Fruit fly (Drosophila melanogaster): ENCODE data around the gene CG34404.

The CG34404 gene

DNA sequence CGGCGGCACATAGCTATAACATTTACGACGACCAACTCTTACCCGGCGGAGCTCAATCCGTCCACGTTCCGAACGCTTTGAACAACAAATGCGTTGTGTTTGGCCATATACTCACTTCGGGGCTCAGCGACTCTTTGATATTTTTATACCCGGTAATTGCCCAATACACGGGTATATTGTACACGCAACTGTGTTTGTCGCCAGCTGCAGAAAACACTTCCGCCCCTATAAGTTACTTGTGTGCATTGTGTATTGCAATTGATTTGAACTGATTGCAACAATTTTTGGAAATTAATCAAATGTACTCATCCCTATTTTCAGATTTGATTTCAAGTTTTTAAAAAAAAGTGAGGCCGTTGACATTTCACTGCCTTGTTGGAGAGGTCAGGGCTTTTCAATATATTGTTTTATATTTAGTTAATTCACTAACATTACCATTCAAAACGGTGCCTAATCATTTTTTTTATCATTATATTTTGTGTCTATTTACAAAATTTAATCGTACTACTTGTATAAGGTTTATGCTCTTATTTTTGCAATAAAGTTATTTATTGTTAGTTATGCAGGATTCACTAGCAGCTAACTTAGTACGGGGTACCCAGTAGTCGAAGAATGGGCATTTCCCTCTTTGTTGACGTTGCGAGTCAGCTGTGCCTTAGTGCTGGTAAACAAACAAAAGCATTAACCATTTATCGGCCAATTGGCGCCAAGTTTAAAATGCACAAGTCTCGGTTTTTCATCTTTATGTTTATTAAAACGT is 24.4 kb downstream of the CG34404 start, which contains the start of gene Nagk (continued):
- peak; percentile 43 for TF ChIP-seq B-H2 (GFP tag; optimal IDR thresholded peaks at IDR 0.05)
- TF ChIP-seq tap (tag; optimal IDR thresholded peaks at IDR 0.05): no peak
- peak; percentile 19 for TF ChIP-seq CG8089 (GFP tag; optimal IDR thresholded peaks at IDR 0.05)
- no peak for TF ChIP-seq vnd (GFP tag; IDR thresholded peaks at IDR 0.05; ENCODE audit: partially characterized antibody)
- TF ChIP-seq abd-A (tag; optimal IDR thresholded peaks at IDR 0.05): no peak
- TF ChIP-seq CG2202 (tag; optimal IDR thresholded peaks at IDR 0.05): peak; percentile 27
- TF ChIP-seq CG12769 (tag; optimal IDR thresholded peaks at IDR 0.05): no peak
- peak; percentile 27 for TF ChIP-seq CG15514 (GFP tag; optimal IDR thresholded peaks at IDR 0.05)
- TF ChIP-seq fd64A (GFP tag; optimal IDR thresholded peaks at IDR 0.05): no peak
- TF ChIP-seq Asciz (GFP tag; optimal IDR thresholded peaks at IDR 0.05): no peak
- TF ChIP-seq cad (GFP tag; optimal IDR thresholded peaks at IDR 0.05): no peak
- no peak for TF ChIP-seq bigmax (GFP tag; optimal IDR thresholded peaks at IDR 0.05)
- peak; percentile 69 for TF ChIP-seq CG2120 (GFP tag; optimal IDR thresholded peaks at IDR 0.05)
- no peak for TF ChIP-seq prd (optimal IDR thresholded peaks at IDR 0.05)
- TF ChIP-seq prd (GFP tag; IDR thresholded peaks at IDR 0.05): peak; percentile 40
- TF ChIP-seq Spps (tag; optimal IDR thresholded peaks at IDR 0.05): peak; percentile 26
- peak; percentile 39 for TF ChIP-seq CG17829 (tag; optimal IDR thresholded peaks at IDR 0.05)
- peak; percentile 56 for TF ChIP-seq CG17328 (GFP tag; IDR thresholded peaks at IDR 0.05)
- TF ChIP-seq Ada2b (GFP tag; IDR thresholded peaks at IDR 0.05): 0 out of 2 replicates have a peak, but pooled peaks have one; percentile 9
- peak; percentile 95 for TF ChIP-seq sens (GFP tag)
- TF ChIP-seq dm (GFP tag; optimal IDR thresholded peaks at IDR 0.05): peak; percentile 38
- peak; percentile 40 for TF ChIP-seq mam (GFP tag; optimal IDR thresholded peaks at IDR 0.05)
- TF ChIP-seq CG14860 (GFP tag; IDR thresholded peaks at IDR 0.05; ENCODE audit: partially characterized antibody): no peak
- TF ChIP-seq NC2β (GFP tag; optimal IDR thresholded peaks at IDR 0.05): no peak
- TF ChIP-seq kay (GFP tag; optimal IDR thresholded peaks at IDR 0.05): peak; percentile 52
- TF ChIP-seq Ets65A (GFP tag): peak; percentile 91
- TF ChIP-seq CG13624 (GFP tag; optimal IDR thresholded peaks at IDR 0.05): peak; percentile 67
- TF ChIP-seq CG9215 (GFP tag; IDR thresholded peaks at IDR 0.05): peak; percentile 21; the same call in 1 of the 2 replicates
- TF ChIP-seq peb (GFP tag; IDR thresholded peaks at IDR 0.05): no peak
- peak; percentile 57 for TF ChIP-seq CG31388 (GFP tag; optimal IDR thresholded peaks at IDR 0.05)
- TF ChIP-seq Fer2 (tag; optimal IDR thresholded peaks at IDR 0.05): no peak
- TF ChIP-seq CG6854 (GFP tag; optimal IDR thresholded peaks at IDR 0.05): peak; percentile 45
- no peak for TF ChIP-seq ac (GFP tag; optimal IDR thresholded peaks at IDR 0.05)
- no peak for TF ChIP-seq tup (GFP tag; optimal IDR thresholded peaks at IDR 0.05)
- TF ChIP-seq CG11723 (GFP tag; optimal IDR thresholded peaks at IDR 0.05): peak; percentile 53
- peak; percentile 40 for TF ChIP-seq her (GFP tag; optimal IDR thresholded peaks at IDR 0.05)
- TF ChIP-seq Doc2 (GFP tag; IDR thresholded peaks at IDR 0.05): no peak
- TF ChIP-seq tgo (GFP tag; IDR thresholded peaks at IDR 0.05): no peak
- 0 out of 3 replicates have a peak, but pooled peaks have one; percentile 50 for TF ChIP-seq CG2199 (GFP tag; IDR thresholded peaks at IDR 0.05)
- TF ChIP-seq CG9876 (GFP tag; optimal IDR thresholded peaks at IDR 0.05): no peak
- TF ChIP-seq run (tag; optimal IDR thresholded peaks at IDR 0.05): no peak
- peak; percentile 77 for TF ChIP-seq CG30403 (GFP tag; optimal IDR thresholded peaks at IDR 0.05)
- no peak for TF ChIP-seq gsb (GFP tag; IDR thresholded peaks at IDR 0.05)
- TF ChIP-seq Side (GFP tag; optimal IDR thresholded peaks at IDR 0.05): peak; percentile 69
- peak; percentile 96 for TF ChIP-seq D19B (GFP tag; optimal IDR thresholded peaks at IDR 0.05)
- TF ChIP-seq Vsx1 (GFP tag; optimal IDR thresholded peaks at IDR 0.05): no peak
- no peak for TF ChIP-seq lov (optimal IDR thresholded peaks at IDR 0.05)
- TF ChIP-seq lov (GFP tag; IDR thresholded peaks at IDR 0.05): no peak
- no peak for TF ChIP-seq CG4730 (GFP tag; IDR thresholded peaks at IDR 0.05)
- TF ChIP-seq dmrt99B (tag; optimal IDR thresholded peaks at IDR 0.05): peak; percentile 67
- peak; percentile 27 for TF ChIP-seq org-1 (GFP tag; optimal IDR thresholded peaks at IDR 0.05)
